Worm (Caenorhabditis elegans) whole organism, mixed stage, embryonic: ENCODE data around the gene C05E4.12.

ENCODE experiments used
- lin-13 ChIP-seq: fragments of 150-350 bp; optimal IDR thresholded peaks from 2 replicates; lab custom pipeline; 2014; ENCODE audit warnings: missing biosample characterization, missing genetic modification characterization
- lsy-2 ChIP-seq: fragments of 150-350 bp; optimal IDR thresholded peaks from 2 replicates; lab custom pipeline; 2014; ENCODE audit warnings: missing biosample characterization, missing genetic modification characterization
- mep-1 ChIP-seq: fragments of 150-350 bp; optimal IDR thresholded peaks from 2 replicates; lab custom pipeline; 2017; ENCODE audit warnings: missing biosample characterization, missing genetic modification reagents, missing genetic modification characterization, inconsistent platforms
- nhr-12 ChIP-seq: fragments of 150-350 bp; optimal IDR thresholded peaks from 2 replicates; lab custom pipeline; 2014; ENCODE audit warnings: missing biosample characterization, missing genetic modification characterization
- nhr-76 ChIP-seq: sonication (generic microtip); optimal IDR thresholded peaks from 2 replicates; lab custom pipeline; 2017; ENCODE audit warnings: missing biosample characterization, missing genetic modification characterization
- pha-4 ChIP-seq: fragments of 150-350 bp; optimal IDR thresholded peaks from 2 replicates; lab custom pipeline; 2018; ENCODE audit warnings: missing biosample characterization, missing genetic modification reagents, missing genetic modification characterization
- sem-2 ChIP-seq: fragments of 200-800 bp; sonication (Bioruptor generic); optimal IDR thresholded peaks from 2 replicates; lab custom pipeline; 2018; ENCODE audit warnings: mild to moderate bottlenecking, missing genetic modification characterization, missing compliant biosample characterization
- snpc-4 ChIP-seq: fragments of 150-350 bp; optimal IDR thresholded peaks from 2 replicates; lab custom pipeline; 2014; ENCODE audit warnings: missing biosample characterization, missing genetic modification characterization

- TF ChIP-seq pha-4 (no peak), nhr-76 (tag; lab: Kevin White, UChicago) (no peak), nhr-12 (tag; lab: Kevin White, UChicago) (no peak), mep-1 (tag; lab: Kevin White, UChicago) (no peak), lsy-2 (no peak), snpc-4 (tag; lab: Kevin White, UChicago) (no peak), lin-13 (no peak), sem-2 (no peak)
Measured at ce11 chrV:722889-723288, 38.9 kb downstream of the C05E4.12 start.
